Worm (Caenorhabditis elegans) whole organism, L4 larva: ENCODE data around the gene F10E7.2.
A peak's percentile ranks its signal among the peaks of the same experiment; 100 is the strongest.

ENCODE experiments used
- D1046.2 ChIP-seq: fragments of 200-800 bp; sonication (Bioruptor generic); IDR thresholded peaks from 2 replicates; pipeline ENCODE4 v1.3.6; 2022; ENCODE audit warnings: missing genetic modification characterization, missing compliant biosample characterization
- F37D6.2 ChIP-seq: sonication (generic microtip); optimal IDR thresholded peaks from 2 replicates; lab custom pipeline; 2016; ENCODE audit warnings: mild to moderate bottlenecking, missing genetic modification characterization, missing compliant biosample characterization
- F44E2.7 ChIP-seq: fragments of 200-800 bp; sonication (Bioruptor generic); IDR thresholded peaks from 2 replicates; pipeline ENCODE4 v2.1.2; 2022; ENCODE audit warnings: missing genetic modification characterization, missing compliant biosample characterization
- R02D3.7 ChIP-seq: fragments of 150-350 bp; sonication (generic microtip); optimal IDR thresholded peaks from 3 replicates; lab custom pipeline; 2014; ENCODE audit warnings: missing biosample characterization, missing genetic modification characterization
- T20F7.1 ChIP-seq: fragments of 200-800 bp; sonication (Bioruptor generic); optimal IDR thresholded peaks from 2 replicates; lab custom pipeline; 2018; ENCODE audit warnings: mild to moderate bottlenecking, missing genetic modification characterization, missing compliant biosample characterization
- T26A8.4 ChIP-seq: fragments of 200-800 bp; sonication (Bioruptor generic); IDR thresholded peaks from 2 replicates; pipeline ENCODE4 v1.3.6; 2022; ENCODE audit warnings: missing genetic modification characterization, missing compliant biosample characterization
- Y5F2A.4 ChIP-seq: fragments of 200-800 bp; sonication (Bioruptor generic); optimal IDR thresholded peaks from 2 replicates; lab custom pipeline; 2018; ENCODE audit warnings: mild to moderate bottlenecking, missing genetic modification characterization, missing compliant biosample characterization
- Y75B8A.6 ChIP-seq: fragments of 200-800 bp; sonication (Bioruptor generic); IDR thresholded peaks from 2 replicates; pipeline ENCODE4 v1.3.6; 2022; ENCODE audit warnings: missing genetic modification reagents, missing genetic modification characterization, missing compliant biosample characterization
- ZK546.5 ChIP-seq, 2 experiments: sonication (generic microtip); optimal IDR thresholded peaks; 2 replicates each; lab custom pipeline; 2017; ENCODE audit warnings: missing biosample characterization in 2 of 2, missing genetic modification characterization in 2 of 2
- aha-1 ChIP-seq: fragments of 150-350 bp; peaks from one replicate; lab custom pipeline; 2014; ENCODE audit warnings: missing biosample characterization, missing genetic modification characterization
- ama-1 ChIP-seq: fragments of 150-350 bp; optimal IDR thresholded peaks from 2 replicates; lab custom pipeline; 2014; ENCODE audit warnings: inconsistent platforms, mixed read lengths
- ceh-28 ChIP-seq: fragments of 150-350 bp; optimal IDR thresholded peaks from 2 replicates; lab custom pipeline; 2014; ENCODE audit warnings: missing biosample characterization, missing genetic modification reagents, missing genetic modification characterization
- ceh-32 ChIP-seq: sonication (generic microtip); optimal IDR thresholded peaks from 2 replicates; lab custom pipeline; 2016; ENCODE audit warnings: mild to moderate bottlenecking, missing genetic modification characterization, missing compliant biosample characterization; ENCODE audit not compliant: poor library complexity
- ceh-62 ChIP-seq: sonication (generic microtip); optimal IDR thresholded peaks from 2 replicates; lab custom pipeline; 2017; ENCODE audit warnings: missing biosample characterization, missing genetic modification characterization
- ctbp-1 ChIP-seq: fragments of 200-800 bp; sonication (Bioruptor generic); IDR thresholded peaks from 2 replicates; pipeline ENCODE4 v1.3.6; 2022; ENCODE audit warnings: missing genetic modification reagents, missing genetic modification characterization, missing compliant biosample characterization
- daf-16 ChIP-seq, 3 experiments: sonication (generic microtip); optimal IDR thresholded peaks; 2 replicates each; lab custom pipeline; 2016 to 2017; ENCODE audit warnings: missing genetic modification characterization in 3 of 3, missing genetic modification reagents in 3 of 3, mild to moderate bottlenecking in 2 of 3, missing compliant biosample characterization in 2 of 3, missing biosample characterization in 1 of 3, moderate library complexity in 1 of 3
- daf-19 ChIP-seq: fragments of 200-800 bp; sonication (Bioruptor generic); conservative IDR thresholded peaks from 2 replicates; pipeline ENCODE4 v1.3.6; 2022; ENCODE audit warnings: missing genetic modification characterization, missing compliant biosample characterization
- daf-8 ChIP-seq: fragments of 200-800 bp; sonication (Bioruptor generic); IDR thresholded peaks from 2 replicates; pipeline ENCODE4 v1.3.6; 2022; ENCODE audit warnings: missing genetic modification characterization, missing compliant biosample characterization
- dmd-6 ChIP-seq: fragments of 200-800 bp; sonication (Bioruptor generic); IDR thresholded peaks from 2 replicates; pipeline ENCODE4 v1.3.6; 2022; ENCODE audit warnings: missing genetic modification reagents, missing genetic modification characterization, missing compliant biosample characterization
- dmd-9 ChIP-seq: fragments of 200-800 bp; sonication (Bioruptor generic); IDR thresholded peaks from 2 replicates; pipeline ENCODE4 v1.3.6; 2022; ENCODE audit warnings: missing genetic modification reagents, missing genetic modification characterization, missing compliant biosample characterization
- duxl-1 ChIP-seq: sonication (generic microtip); optimal IDR thresholded peaks from 2 replicates; lab custom pipeline; 2016; ENCODE audit warnings: mild to moderate bottlenecking, missing genetic modification characterization, moderate library complexity, missing compliant biosample characterization; ENCODE audit not compliant: poor library complexity
- egl-27 ChIP-seq: sonication (generic microtip); optimal IDR thresholded peaks from 3 replicates; lab custom pipeline; 2017; ENCODE audit warnings: missing biosample characterization, missing genetic modification reagents, missing genetic modification characterization
- egl-43 ChIP-seq: fragments of 200-800 bp; sonication (Bioruptor generic); IDR thresholded peaks from 2 replicates; pipeline ENCODE4 v1.3.6; 2022; ENCODE audit warnings: missing genetic modification reagents, missing genetic modification characterization, missing compliant biosample characterization
- gei-8 ChIP-seq: fragments of 200-800 bp; sonication (Bioruptor generic); optimal IDR thresholded peaks from 2 replicates; lab custom pipeline; 2018; ENCODE audit warnings: mild to moderate bottlenecking, missing genetic modification characterization, missing compliant biosample characterization
- hif-1 ChIP-seq, 2 experiments: sonication (generic microtip); optimal IDR thresholded peaks; 2 replicates each; lab custom pipeline; 2016 to 2017; ENCODE audit warnings: missing compliant biosample characterization in 2 of 2, missing genetic modification characterization in 2 of 2, missing genetic modification reagents in 2 of 2, missing genotype in 2 of 2, mild to moderate bottlenecking in 1 of 2
- hlh-11 ChIP-seq: fragments of 200-800 bp; sonication (Bioruptor generic); optimal IDR thresholded peaks from 2 replicates; lab custom pipeline; 2018; ENCODE audit warnings: mild to moderate bottlenecking, missing genetic modification characterization, missing compliant biosample characterization
- hlh-30 ChIP-seq: sonication (generic microtip); optimal IDR thresholded peaks from 2 replicates; lab custom pipeline; 2017; ENCODE audit warnings: antibody characterized with exemption, mild to moderate bottlenecking, missing genetic modification characterization, missing compliant biosample characterization; ENCODE audit not compliant: insufficient read depth
- hmg-1.1 ChIP-seq: fragments of 200-800 bp; sonication (Bioruptor generic); IDR thresholded peaks from 2 replicates; pipeline ENCODE4 v1.3.6; 2022; ENCODE audit warnings: missing genetic modification reagents, missing genetic modification characterization, missing compliant biosample characterization
- jun-1 ChIP-seq: fragments of 150-350 bp; optimal IDR thresholded peaks from 2 replicates; lab custom pipeline; 2014; ENCODE audit warnings: missing biosample characterization, missing genetic modification reagents, missing genetic modification characterization
- lin-1 ChIP-seq: fragments of 200-800 bp; sonication (Bioruptor generic); IDR thresholded peaks from 2 replicates; pipeline ENCODE4 v1.3.6; 2022; ENCODE audit warnings: missing genetic modification reagents, missing genetic modification characterization, missing compliant biosample characterization
- lin-29 ChIP-seq: fragments of 200-800 bp; sonication (Bioruptor generic); IDR thresholded peaks from 2 replicates; pipeline ENCODE4 v1.3.6; 2022; ENCODE audit warnings: missing genetic modification reagents, missing genetic modification characterization, missing compliant biosample characterization
- lir-3 ChIP-seq: sonication (generic microtip); optimal IDR thresholded peaks from 2 replicates; lab custom pipeline; 2016; ENCODE audit warnings: mild to moderate bottlenecking, missing genetic modification characterization, missing compliant biosample characterization
- lsy-2 ChIP-seq, 2 experiments: fragments of 150-350 bp in 1 of 2; sonication (generic microtip) in 1 of 2; optimal IDR thresholded peaks; 2 replicates each; lab custom pipeline; 2014 to 2017; ENCODE audit warnings: missing biosample characterization in 2 of 2, missing genetic modification characterization in 2 of 2
- madf-5 ChIP-seq, 2 experiments: fragments of 200-800 bp; sonication (Bioruptor generic); IDR thresholded peaks; 2 replicates each; pipeline ENCODE4 v1.3.6; 2022; ENCODE audit warnings: missing compliant biosample characterization in 2 of 2, missing genetic modification characterization in 2 of 2
- madf-9 ChIP-seq: fragments of 200-800 bp; sonication (Bioruptor generic); conservative IDR thresholded peaks from 2 replicates; pipeline ENCODE4 v1.3.6; 2022; ENCODE audit warnings: missing genetic modification reagents, missing genetic modification characterization, missing compliant biosample characterization
- mdl-1 ChIP-seq, 2 experiments: fragments of 150-350 bp in 1 of 2; sonication (generic microtip) in 1 of 2; optimal IDR thresholded peaks; 2 replicates each; lab custom pipeline; 2014 to 2017; ENCODE audit warnings: missing biosample characterization in 2 of 2, missing genetic modification characterization in 2 of 2
- mep-1 ChIP-seq: fragments of 150-350 bp; sonication (generic microtip); optimal IDR thresholded peaks from 3 replicates; lab custom pipeline; 2014; ENCODE audit warnings: missing biosample characterization, missing genetic modification characterization
- nhr-6 ChIP-seq: fragments of 150-350 bp; optimal IDR thresholded peaks from 2 replicates; lab custom pipeline; 2014; ENCODE audit warnings: missing biosample characterization, missing genetic modification characterization
- nhr-76 ChIP-seq: fragments of 150-350 bp; optimal IDR thresholded peaks from 2 replicates; lab custom pipeline; 2014; ENCODE audit warnings: missing biosample characterization, missing genetic modification characterization
- rbr-2 ChIP-seq: sonication (generic microtip); optimal IDR thresholded peaks from 2 replicates; lab custom pipeline; 2016; ENCODE audit warnings: missing genotype, missing genetic modification characterization, missing compliant biosample characterization
- sdz-12 ChIP-seq: fragments of 200-800 bp; sonication (Bioruptor generic); optimal IDR thresholded peaks from 2 replicates; lab custom pipeline; 2018; ENCODE audit warnings: mild to moderate bottlenecking, missing genetic modification characterization, missing compliant biosample characterization
- set-16 ChIP-seq: fragments of 200-800 bp; sonication (Bioruptor generic); IDR thresholded peaks from 2 replicates; pipeline ENCODE4 v1.3.6; 2022; ENCODE audit warnings: missing genetic modification reagents, missing genetic modification characterization, missing compliant biosample characterization
- spr-3 ChIP-seq: fragments of 200-800 bp; sonication (Bioruptor generic); optimal IDR thresholded peaks from 2 replicates; lab custom pipeline; 2018; ENCODE audit warnings: mild to moderate bottlenecking, missing genetic modification characterization, missing compliant biosample characterization
- tag-97 ChIP-seq: fragments of 200-800 bp; sonication (Bioruptor generic); IDR thresholded peaks from 2 replicates; pipeline ENCODE4 v1.3.6; 2022; ENCODE audit warnings: missing genetic modification characterization, missing compliant biosample characterization
- unc-39 ChIP-seq: sonication (generic microtip); optimal IDR thresholded peaks from 2 replicates; lab custom pipeline; 2017; ENCODE audit warnings: missing biosample characterization, missing genetic modification characterization
- zag-1 ChIP-seq: fragments of 150-350 bp; optimal IDR thresholded peaks from 2 replicates; lab custom pipeline; 2014; ENCODE audit warnings: missing biosample characterization, missing genetic modification characterization
- zfp-3 ChIP-seq: fragments of 200-800 bp; sonication (Bioruptor generic); conservative IDR thresholded peaks from 2 replicates; pipeline ENCODE4 v1.3.6; 2022; ENCODE audit warnings: missing genetic modification reagents, missing genetic modification characterization, missing compliant biosample characterization
- zip-11 ChIP-seq: fragments of 200-800 bp; sonication (Bioruptor generic); IDR thresholded peaks from 2 replicates; pipeline ENCODE4 v1.3.6; 2022; ENCODE audit warnings: missing genetic modification characterization, missing compliant biosample characterization
- ztf-11 ChIP-seq: fragments of 150-350 bp; optimal IDR thresholded peaks from 2 replicates; lab custom pipeline; 2014; ENCODE audit warnings: missing biosample characterization, missing genetic modification characterization
- ztf-7 ChIP-seq: fragments of 150-350 bp; optimal IDR thresholded peaks from 2 replicates; lab custom pipeline; 2014; ENCODE audit warnings: missing biosample characterization, missing genetic modification characterization

The F10E7.2 gene

ce11 chrII:7122661-7123418 is 798 bp downstream of the F10E7.2 start, which contains the start of gene F10E7.11 (continued):
- TF ChIP-seq F44E2.7 (GFP tag; lab: Robert Waterston, UW) (no peak), mdl-1 (tag; optimal IDR thresholded peaks at IDR 0.05; lab: Kevin White, UChicago) (no peak), tag-97 (GFP tag; lab: Robert Waterston, UW) (no peak), duxl-1 (no peak), aha-1 (peak; percentile 5), nhr-76 (no peak), hmg-1.1 (GFP tag; lab: Robert Waterston, UW) (peak; percentile 76), unc-39 (tag; lab: Kevin White, UChicago) (no peak), madf-9 (GFP tag; lab: Robert Waterston, UW) (no peak), mep-1 (tag; lab: Kevin White, UChicago) (no peak), ztf-7 (no peak), ztf-11 (tag; lab: Kevin White, UChicago) (no peak), ZK546.5 (tag; optimal IDR thresholded peaks at IDR 0.05; lab: Kevin White, UChicago) (no peak), R02D3.7 (tag; lab: Kevin White, UChicago) (no peak), hlh-11 (tag; lab: Kevin White, UChicago) (no peak), lin-1 (no peak), ceh-62 (tag; lab: Kevin White, UChicago) (no peak), hif-1 (tag; optimal IDR thresholded peaks at IDR 0.05; lab: Kevin White, UChicago) (no peak), Y5F2A.4 (GFP tag; lab: Kevin White, UChicago) (no peak), ama-1 (lab: Kevin White, UChicago) (no peak), egl-43 (GFP tag; lab: Robert Waterston, UW) (0 out of 2 replicates have a peak, but pooled peaks have one; percentile 8), gei-8 (GFP tag; lab: Kevin White, UChicago) (no peak), zfp-3 (no peak), D1046.2 (GFP tag; lab: Robert Waterston, UW) (no peak), ceh-32 (tag; lab: Kevin White, UChicago) (no peak), lsy-2 (tag; optimal IDR thresholded peaks at IDR 0.05; lab: Kevin White, UChicago) (peak in 1 of 2 experiments; percentile 57), spr-3 (GFP tag; lab: Kevin White, UChicago) (no peak), rbr-2 (tag; lab: Kevin White, UChicago) (no peak), sdz-12 (no peak), zag-1 (no peak), nhr-6 (tag; lab: Kevin White, UChicago) (no peak), dmd-6 (GFP tag; lab: Robert Waterston, UW) (no peak), daf-16 (GFP tag; optimal IDR thresholded peaks at IDR 0.05; lab: Kevin White, UChicago) (no peak), daf-16 (tag; optimal IDR thresholded peaks at IDR 0.05; lab: Kevin White, UChicago) (no peak), dmd-9 (no peak), T26A8.4 (peak; percentile 62), lin-29 (no peak), T20F7.1 (no peak), zip-11 (no peak), madf-5 (GFP tag; IDR thresholded peaks at IDR 0.05; lab: Robert Waterston, UW) (no peak), ctbp-1 (GFP tag; lab: Robert Waterston, UW) (peak; percentile 48; the same call in 1 of the 2 replicates), F37D6.2 (peak; percentile 77), Y75B8A.6 (GFP tag; lab: Robert Waterston, UW) (no peak), jun-1 (tag; lab: Kevin White, UChicago) (no peak), lir-3 (tag; lab: Kevin White, UChicago) (no peak), daf-8 (GFP tag; lab: Robert Waterston, UW) (no peak), egl-27 (tag; lab: Kevin White, UChicago) (no peak), daf-19 (GFP tag; lab: Robert Waterston, UW) (no peak), hlh-30 (tag; lab: Kevin White, UChicago) (no peak), set-16 (peak; percentile 71), ceh-28 (tag; lab: Kevin White, UChicago) (no peak)
